Worm (Caenorhabditis elegans) whole organism, L4 larva: ENCODE results near the gene elo-6.

Experiments used
- ama-1 ChIP-seq: fragments of 150-350 bp; optimal IDR thresholded peaks from 2 replicates; lab custom pipeline; 2014; ENCODE audit warnings: inconsistent platforms, mixed read lengths
- arid-1 ChIP-seq: fragments of 200-800 bp; sonication (Bioruptor generic); conservative IDR thresholded peaks from 2 replicates; pipeline ENCODE4 v1.3.6; 2022; ENCODE audit warnings: missing genetic modification reagents, missing genetic modification characterization, missing compliant biosample characterization
- ceh-32 ChIP-seq: sonication (generic microtip); optimal IDR thresholded peaks from 2 replicates; lab custom pipeline; 2016; ENCODE audit warnings: mild to moderate bottlenecking, missing genetic modification characterization, missing compliant biosample characterization; ENCODE audit not compliant: poor library complexity
- fos-1 ChIP-seq: fragments of 150-350 bp; optimal IDR thresholded peaks from 2 replicates; lab custom pipeline; 2014; ENCODE audit warnings: missing biosample characterization, missing genetic modification characterization
- gei-8 ChIP-seq: fragments of 200-800 bp; sonication (Bioruptor generic); optimal IDR thresholded peaks from 2 replicates; lab custom pipeline; 2018; ENCODE audit warnings: mild to moderate bottlenecking, missing genetic modification characterization, missing compliant biosample characterization
- jun-1 ChIP-seq: fragments of 150-350 bp; optimal IDR thresholded peaks from 2 replicates; lab custom pipeline; 2014; ENCODE audit warnings: missing biosample characterization, missing genetic modification reagents, missing genetic modification characterization
- mdt-29 ChIP-seq: fragments of 200-800 bp; sonication (Bioruptor generic); IDR thresholded peaks from 2 replicates; pipeline ENCODE4 v1.3.6; 2022; ENCODE audit warnings: missing genetic modification reagents, missing genetic modification characterization, missing compliant biosample characterization
- nhr-11 ChIP-seq: fragments of 150-350 bp; optimal IDR thresholded peaks from 2 replicates; lab custom pipeline; 2014; ENCODE audit warnings: missing biosample characterization, missing genetic modification characterization
- nhr-77 ChIP-seq: fragments of 150-350 bp; optimal IDR thresholded peaks from 2 replicates; lab custom pipeline; 2014; ENCODE audit warnings: missing biosample characterization, missing genetic modification characterization
- zag-1 ChIP-seq: fragments of 150-350 bp; optimal IDR thresholded peaks from 2 replicates; lab custom pipeline; 2014; ENCODE audit warnings: missing biosample characterization, missing genetic modification characterization

DNA sequence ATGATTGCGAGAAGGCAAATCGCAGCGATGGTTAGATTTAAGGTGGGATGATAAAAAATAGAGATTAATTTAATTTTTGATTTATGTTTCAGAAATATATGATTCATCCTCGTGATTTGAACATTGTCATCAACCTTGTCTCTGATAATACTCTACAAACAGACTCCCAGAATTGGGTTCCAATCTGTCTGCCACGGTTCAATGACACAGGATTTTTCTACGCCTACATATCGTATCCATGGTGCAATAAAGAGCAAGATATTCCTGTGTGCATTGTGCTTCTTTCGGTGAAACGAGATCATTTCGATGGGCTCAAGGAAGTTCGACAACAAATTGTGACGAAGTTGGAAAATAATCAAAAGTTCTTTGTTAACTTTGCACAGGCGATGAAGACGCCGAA lies 20.5 kb downstream of the elo-6 start:
- TF ChIP-seq arid-1 (GFP tag; lab: Robert Waterston, UW) (no peak), nhr-11 (tag; lab: Kevin White, UChicago) (no peak), jun-1 (tag; lab: Kevin White, UChicago) (no peak), ama-1 (lab: Kevin White, UChicago) (no peak), mdt-29 (no peak), gei-8 (GFP tag; lab: Kevin White, UChicago) (no peak), nhr-77 (tag; lab: Kevin White, UChicago) (no peak), ceh-32 (tag; lab: Kevin White, UChicago) (no peak), zag-1 (tag; lab: Kevin White, UChicago) (no peak), fos-1 (no peak)
